Worm (Caenorhabditis elegans) whole organism, young adult: ENCODE data around the gene miga-1.

Experiments used
- B0035.1 ChIP-seq: sonication (generic microtip); optimal IDR thresholded peaks from 2 replicates; lab custom pipeline; 2016; ENCODE audit warnings: missing genetic modification characterization, mild to moderate bottlenecking, missing compliant biosample characterization, missing genotype, missing genetic modification reagents
- D2030.7 ChIP-seq: fragments of 200-800 bp; sonication (Bioruptor generic); IDR thresholded peaks from 2 replicates; pipeline ENCODE4 v1.3.6; 2022; ENCODE audit warnings: missing genetic modification reagents, missing genetic modification characterization, missing compliant biosample characterization
- F22D6.2 ChIP-seq: sonication (generic microtip); optimal IDR thresholded peaks from 2 replicates; lab custom pipeline; 2016; ENCODE audit warnings: mild to moderate bottlenecking, missing genetic modification characterization, missing compliant biosample characterization
- F23B12.7 ChIP-seq: sonication (generic microtip); optimal IDR thresholded peaks from 2 replicates; lab custom pipeline; 2017; ENCODE audit warnings: missing genetic modification characterization, mild to moderate bottlenecking, missing compliant biosample characterization, antibody characterized with exemption, moderate library complexity; ENCODE audit not compliant: insufficient read depth
- F37B4.10 ChIP-seq: fragments of 200-800 bp; sonication (Bioruptor generic); IDR thresholded peaks from 2 replicates; pipeline ENCODE4 v1.3.6; 2022; ENCODE audit warnings: missing genetic modification characterization, missing compliant biosample characterization
- F55B11.4 ChIP-seq: sonication (generic microtip); optimal IDR thresholded peaks from 2 replicates; lab custom pipeline; 2016; ENCODE audit warnings: missing compliant biosample characterization, missing genetic modification characterization, borderline replicate concordance; ENCODE audit not compliant: insufficient read depth
- K12H6.12 ChIP-seq: fragments of 200-800 bp; sonication (Bioruptor generic); optimal IDR thresholded peaks from 2 replicates; lab custom pipeline; 2018; ENCODE audit warnings: mild to moderate bottlenecking, missing genetic modification characterization, missing compliant biosample characterization
- Y53F4B.3 ChIP-seq: fragments of 200-800 bp; sonication (Bioruptor generic); IDR thresholded peaks from 2 replicates; pipeline ENCODE4 v1.3.6; 2022; ENCODE audit warnings: missing genetic modification reagents, missing genetic modification characterization, missing compliant biosample characterization
- Y53G8AR.9 ChIP-seq: fragments of 200-800 bp; sonication (Bioruptor generic); conservative IDR thresholded peaks from 2 replicates; pipeline ENCODE4 v1.3.6; 2022; ENCODE audit warnings: missing genetic modification reagents, missing genetic modification characterization, missing compliant biosample characterization
- Y56A3A.18 ChIP-seq: fragments of 200-800 bp; sonication (Bioruptor generic); IDR thresholded peaks from 2 replicates; pipeline ENCODE4 v1.3.6; 2022; ENCODE audit warnings: missing genetic modification reagents, missing genetic modification characterization, missing compliant biosample characterization
- Y95B8A.8 ChIP-seq: fragments of 200-800 bp; sonication (Bioruptor generic); IDR thresholded peaks from 2 replicates; pipeline ENCODE4 v1.3.6; 2022; ENCODE audit warnings: missing genetic modification reagents, missing genetic modification characterization, missing compliant biosample characterization
- akir-1 ChIP-seq: fragments of 200-800 bp; sonication (Bioruptor generic); optimal IDR thresholded peaks from 2 replicates; lab custom pipeline; 2018; ENCODE audit warnings: mild to moderate bottlenecking, missing genetic modification characterization, moderate library complexity, missing compliant biosample characterization
- aptf-2 ChIP-seq: fragments of 200-800 bp; sonication (Bioruptor generic); conservative IDR thresholded peaks from 2 replicates; pipeline ENCODE4 v1.3.6; 2022; ENCODE audit warnings: missing genetic modification reagents, missing genetic modification characterization, missing compliant biosample characterization
- bed-2 ChIP-seq: fragments of 200-800 bp; sonication (Bioruptor generic); IDR thresholded peaks from 2 replicates; pipeline ENCODE4 v1.3.6; 2022; ENCODE audit warnings: missing genetic modification reagents, missing genetic modification characterization, missing compliant biosample characterization
- cebp-1 ChIP-seq, 2 experiments: fragments of 200-800 bp in 1 of 2; sonication (Bioruptor generic) in 1 of 2; sonication (generic microtip) in 1 of 2; IDR thresholded peaks in 1 of 2; optimal IDR thresholded peaks in 1 of 2; 2 replicates each; pipeline versions ENCODE4 v1.3.6 to Lab custom; 2017 to 2022; ENCODE audit warnings: missing compliant biosample characterization in 2 of 2, missing genetic modification characterization in 2 of 2, mild to moderate bottlenecking in 1 of 2, missing genetic modification reagents in 1 of 2, moderate library complexity in 1 of 2
- cebp-2 ChIP-seq: fragments of 200-800 bp; sonication (Bioruptor generic); IDR thresholded peaks from 2 replicates; pipeline ENCODE4 v1.3.6; 2022; ENCODE audit warnings: missing genetic modification characterization, missing compliant biosample characterization
- ceh-100 ChIP-seq: fragments of 200-800 bp; sonication (Bioruptor generic); IDR thresholded peaks from 2 replicates; pipeline ENCODE4 v1.3.6; 2022; ENCODE audit warnings: missing genetic modification reagents, missing genetic modification characterization, missing compliant biosample characterization
- ceh-58 ChIP-seq: fragments of 200-800 bp; sonication (Bioruptor generic); IDR thresholded peaks from 2 replicates; pipeline ENCODE4 v1.3.6; 2022; ENCODE audit warnings: missing genetic modification characterization, missing compliant biosample characterization
- dpl-1 ChIP-seq: fragments of 150-350 bp; optimal IDR thresholded peaks from 2 replicates; lab custom pipeline; 2014; ENCODE audit warnings: missing biosample characterization, missing genetic modification reagents, missing genetic modification characterization
- efl-1 ChIP-seq: fragments of 150-350 bp; optimal IDR thresholded peaks from 2 replicates; lab custom pipeline; 2014; ENCODE audit warnings: missing biosample characterization, missing genetic modification reagents, missing genetic modification characterization
- egl-18 ChIP-seq: fragments of 200-800 bp; sonication (Bioruptor generic); IDR thresholded peaks from 2 replicates; pipeline ENCODE4 v1.3.6; 2022; ENCODE audit warnings: missing genetic modification reagents, missing genetic modification characterization, missing compliant biosample characterization
- egrh-3 ChIP-seq: fragments of 200-800 bp; sonication (Bioruptor generic); IDR thresholded peaks from 2 replicates; pipeline ENCODE4 v1.3.6; 2022; ENCODE audit warnings: missing genetic modification reagents, missing genetic modification characterization, missing compliant biosample characterization
- hlh-26 ChIP-seq: fragments of 200-800 bp; sonication (Bioruptor generic); conservative IDR thresholded peaks from 2 replicates; pipeline ENCODE4 v1.3.6; 2022; ENCODE audit warnings: missing genetic modification reagents, missing genetic modification characterization, missing compliant biosample characterization
- hmg-1.2 ChIP-seq: fragments of 200-800 bp; sonication (Bioruptor generic); IDR thresholded peaks from 2 replicates; pipeline ENCODE4 v1.3.6; 2022; ENCODE audit warnings: missing genetic modification reagents, missing genetic modification characterization, missing compliant biosample characterization
- let-526 ChIP-seq: fragments of 200-800 bp; sonication (Bioruptor generic); IDR thresholded peaks from 2 replicates; pipeline ENCODE4 v1.3.6; 2022; ENCODE audit warnings: missing genetic modification reagents, missing genetic modification characterization, missing compliant biosample characterization
- lir-1 ChIP-seq: fragments of 200-800 bp; sonication (Bioruptor generic); conservative IDR thresholded peaks from 2 replicates; pipeline ENCODE4 v1.3.6; 2022; ENCODE audit warnings: missing genetic modification reagents, missing genetic modification characterization, missing compliant biosample characterization
- mel-28 ChIP-seq: sonication (generic microtip); optimal IDR thresholded peaks from 2 replicates; lab custom pipeline; 2016; ENCODE audit warnings: borderline replicate concordance, mild to moderate bottlenecking, missing genetic modification characterization, missing compliant biosample characterization
- mxl-1 ChIP-seq: sonication (generic microtip); optimal IDR thresholded peaks from 2 replicates; lab custom pipeline; 2016; ENCODE audit warnings: missing genetic modification characterization, missing compliant biosample characterization
- nfya-2 ChIP-seq: fragments of 200-800 bp; sonication (Bioruptor generic); IDR thresholded peaks from 2 replicates; pipeline ENCODE4 v1.3.6; 2022; ENCODE audit warnings: missing genetic modification reagents, missing genetic modification characterization, missing compliant biosample characterization
- nfyb-1 ChIP-seq: fragments of 200-800 bp; sonication (Bioruptor generic); IDR thresholded peaks from 2 replicates; pipeline ENCODE4 v1.3.6; 2022; ENCODE audit warnings: missing genetic modification reagents, missing genetic modification characterization, missing compliant biosample characterization
- nhr-80 ChIP-seq: sonication (generic microtip); optimal IDR thresholded peaks from 2 replicates; lab custom pipeline; 2016; ENCODE audit warnings: missing genetic modification characterization, missing compliant biosample characterization
- pbrm-1 ChIP-seq: fragments of 200-800 bp; sonication (Bioruptor generic); IDR thresholded peaks from 2 replicates; pipeline ENCODE4 v1.3.6; 2022; ENCODE audit warnings: missing genetic modification reagents, missing genetic modification characterization, missing compliant biosample characterization
- snpc-1.3 ChIP-seq: sonication (generic microtip); optimal IDR thresholded peaks from 2 replicates; lab custom pipeline; 2017; ENCODE audit warnings: missing genetic modification characterization, mild to moderate bottlenecking, missing compliant biosample characterization, antibody characterized with exemption, moderate library complexity, missing genotype, missing genetic modification reagents; ENCODE audit not compliant: insufficient read depth
- snpc-4 ChIP-seq, 5 experiments: fragments of 150-350 bp in 1 of 5; sonication (generic microtip) in 4 of 5; optimal IDR thresholded peaks; 2 replicates each; lab custom pipeline; 2014 to 2018; ENCODE audit warnings: missing genetic modification characterization in 5 of 5, missing biosample characterization in 3 of 5, antibody characterized with exemption in 2 of 5, mild to moderate bottlenecking in 2 of 5, missing compliant biosample characterization in 2 of 5, missing genotype in 2 of 5, moderate library complexity in 2 of 5, missing genetic modification reagents in 1 of 5
- somi-1 ChIP-seq: fragments of 200-800 bp; sonication (Bioruptor generic); optimal IDR thresholded peaks from 2 replicates; lab custom pipeline; 2018; ENCODE audit warnings: mild to moderate bottlenecking, missing genetic modification characterization, missing compliant biosample characterization
- tbp1 ChIP-seq: fragments of 200-800 bp; sonication (Bioruptor generic); optimal IDR thresholded peaks from 2 replicates; lab custom pipeline; 2018; ENCODE audit warnings: mild to moderate bottlenecking, missing genetic modification characterization, missing compliant biosample characterization
- tbx-9 ChIP-seq: sonication (generic microtip); optimal IDR thresholded peaks from 2 replicates; lab custom pipeline; 2016; ENCODE audit warnings: borderline replicate concordance, missing genetic modification characterization, inconsistent platforms, missing compliant biosample characterization
- unc-62 ChIP-seq: fragments of 150-350 bp; optimal IDR thresholded peaks from 2 replicates; lab custom pipeline; 2014; ENCODE audit warnings: missing biosample characterization, missing genetic modification reagents, missing genetic modification characterization
- zim-3 ChIP-seq: sonication (generic microtip); optimal IDR thresholded peaks from 2 replicates; lab custom pipeline; 2017; ENCODE audit warnings: mild to moderate bottlenecking, missing genetic modification characterization, moderate library complexity, missing compliant biosample characterization
- ztf-3 ChIP-seq: fragments of 200-800 bp; sonication (Bioruptor generic); optimal IDR thresholded peaks from 2 replicates; lab custom pipeline; 2018; ENCODE audit warnings: mild to moderate bottlenecking, missing genetic modification characterization, missing compliant biosample characterization

Gene miga-1

ce11 chrV:12412321-12412720 lies 11.7 kb upstream of the miga-1 start:
- no peak for TF ChIP-seq snpc-1.3 (tag; lab: Kevin White, UChicago)

DNA sequence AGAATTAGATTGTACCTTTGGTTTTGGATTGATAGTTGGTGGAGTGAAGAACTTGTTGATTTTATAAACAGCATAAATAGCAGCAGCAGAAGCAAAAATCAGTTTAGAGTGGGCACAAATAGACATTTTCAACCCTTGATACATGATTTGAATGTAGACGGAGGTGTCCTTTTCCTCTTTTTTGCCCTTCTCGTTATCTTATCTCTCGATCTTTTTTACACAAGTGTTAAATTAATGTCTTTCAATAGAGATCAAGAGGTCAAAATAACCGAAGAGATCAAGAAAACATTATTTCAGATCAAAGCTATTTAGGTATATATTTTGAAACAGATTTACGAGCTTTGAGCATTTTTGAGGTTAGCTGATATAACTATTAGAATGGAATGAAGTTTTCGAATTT lies 11.2 kb upstream of the miga-1 start, which contains the start of gene cdr-7:
Gene cdr-7 (minus strand): TSS at position 205 of the 400 bp plus-strand sequence.
- no peak for TF ChIP-seq F37B4.10 (GFP tag; lab: Robert Waterston, UW)
- TF ChIP-seq Y53G8AR.9 (GFP tag; lab: Robert Waterston, UW): no peak
- no peak for TF ChIP-seq akir-1
- TF ChIP-seq mel-28 (tag; lab: Kevin White, UChicago): no peak
- TF ChIP-seq cebp-2 (GFP tag; lab: Robert Waterston, UW): no peak
- no peak for TF ChIP-seq ceh-100 (GFP tag; lab: Robert Waterston, UW)
- no peak for TF ChIP-seq B0035.1 (tag; lab: Kevin White, UChicago)
- no peak for TF ChIP-seq efl-1 (GFP tag; lab: Kevin White, UChicago)

ce11 chrV:12410416-12411001 lies 9.8 kb upstream of the miga-1 start, which contains the start of gene hrg-2:
TSS of gene hrg-2 (minus strand) at chrV:12410513.
- TF ChIP-seq F22D6.2 (tag; lab: Kevin White, UChicago) (no peak), ztf-3 (GFP tag; lab: Kevin White, UChicago) (no peak), tbx-9 (tag; lab: Kevin White, UChicago) (no peak), K12H6.12 (tag; lab: Kevin White, UChicago) (no peak), F23B12.7 (tag; lab: Kevin White, UChicago) (no peak), dpl-1 (GFP tag; lab: Kevin White, UChicago) (no peak), pbrm-1 (GFP tag; lab: Robert Waterston, UW) (no peak), snpc-4 (GFP tag; optimal IDR thresholded peaks at IDR 0.05; lab: Kevin White, UChicago) (no peak), snpc-4 (tag; optimal IDR thresholded peaks at IDR 0.05; lab: Kevin White, UChicago) (no peak), ceh-58 (GFP tag; lab: Robert Waterston, UW) (no peak), tbp1 (GFP tag; lab: Kevin White, UChicago) (no peak)
- TF ChIP-seq, all 124 proteins: peak for 0

DNA sequence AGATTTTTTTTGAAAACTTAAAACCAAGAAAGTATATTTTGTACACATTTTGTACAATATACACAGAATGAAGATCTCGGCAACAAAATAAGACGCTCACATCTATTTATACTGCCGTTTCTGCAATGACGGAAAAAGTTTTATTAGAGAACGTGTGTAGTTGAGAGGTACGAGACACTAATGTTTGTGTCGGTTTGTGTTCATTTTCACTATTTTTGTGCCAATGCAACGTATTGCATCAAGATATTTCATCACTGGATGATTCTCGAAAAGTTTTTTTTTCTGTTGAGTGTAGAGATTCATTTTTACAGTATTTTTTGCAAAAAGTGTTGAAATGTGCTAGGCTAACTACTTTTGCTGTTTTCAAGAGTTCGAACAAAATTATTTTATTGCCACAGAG lies 8.3 kb upstream of the miga-1 start:
- TF ChIP-seq bed-2: no peak
- TF ChIP-seq cebp-1 (GFP tag; IDR thresholded peaks at IDR 0.05; lab: Robert Waterston, UW): no peak
- peak; percentile 83 for TF ChIP-seq cebp-1 (tag; optimal IDR thresholded peaks at IDR 0.05; lab: Kevin White, UChicago)
- peak; percentile 6 for TF ChIP-seq nhr-80
- no peak for TF ChIP-seq D2030.7 (GFP tag; lab: Robert Waterston, UW)
- TF ChIP-seq tbp1 (GFP tag; lab: Kevin White, UChicago): no peak
- TF ChIP-seq aptf-2: no peak
- no peak for TF ChIP-seq Y53F4B.3 (GFP tag; lab: Robert Waterston, UW)
- no peak for TF ChIP-seq let-526
- peak; percentile 39; the same call in 1 of the 2 replicates for TF ChIP-seq hmg-1.2
- TF ChIP-seq, all 124 proteins: peak for 3

ce11 chrV:12408525-12408924 lies 7.9 kb upstream of the miga-1 start, which contains the start of gene cdr-4:
TSS of gene cdr-4 (minus strand) at chrV:12408625.
- TF ChIP-seq egrh-3 (GFP tag; lab: Robert Waterston, UW) (no peak), tbx-9 (tag; lab: Kevin White, UChicago) (no peak), lir-1 (no peak), Y95B8A.8 (GFP tag; lab: Robert Waterston, UW) (no peak), mxl-1 (no peak), unc-62 (GFP tag; lab: Kevin White, UChicago) (no peak), hlh-26 (GFP tag; lab: Robert Waterston, UW) (no peak), F37B4.10 (GFP tag; lab: Robert Waterston, UW) (no peak), nfya-2 (GFP tag; lab: Robert Waterston, UW) (no peak), nfyb-1 (GFP tag; lab: Robert Waterston, UW) (no peak), Y56A3A.18 (GFP tag; lab: Robert Waterston, UW) (no peak), F55B11.4 (tag; lab: Kevin White, UChicago) (no peak), somi-1 (GFP tag; lab: Kevin White, UChicago) (no peak), egl-18 (GFP tag; lab: Robert Waterston, UW) (no peak), F22D6.2 (tag; lab: Kevin White, UChicago) (no peak), zim-3 (tag; lab: Kevin White, UChicago) (no peak)
